Worm (Caenorhabditis elegans) whole organism, L2 larva: ENCODE data around the gene spig-5.

Experiments used
- C34F6.9 ChIP-seq: fragments of 150-350 bp; optimal IDR thresholded peaks from 2 replicates; lab custom pipeline; 2014; ENCODE audit warnings: missing biosample characterization, missing genetic modification characterization
- F13H6.1 ChIP-seq: sonication (generic microtip); optimal IDR thresholded peaks from 2 replicates; lab custom pipeline; 2016; ENCODE audit warnings: missing genetic modification characterization, missing compliant biosample characterization
- R02D3.7 ChIP-seq: fragments of 150-350 bp; optimal IDR thresholded peaks from 2 replicates; lab custom pipeline; 2014; ENCODE audit warnings: missing biosample characterization, missing genetic modification characterization
- Y55F3AM.14 ChIP-seq: fragments of 200-800 bp; sonication (Bioruptor generic); optimal IDR thresholded peaks from 2 replicates; lab custom pipeline; 2018; ENCODE audit warnings: mild to moderate bottlenecking, missing genetic modification characterization, missing compliant biosample characterization
- ZK546.5 ChIP-seq: sonication (generic microtip); optimal IDR thresholded peaks from 2 replicates; lab custom pipeline; 2017; ENCODE audit warnings: missing biosample characterization, missing genetic modification characterization
- alr-1 ChIP-seq: fragments of 150-350 bp; optimal IDR thresholded peaks from 2 replicates; lab custom pipeline; 2014; ENCODE audit warnings: missing biosample characterization, missing genetic modification characterization
- aly-2 ChIP-seq: fragments of 150-350 bp; optimal IDR thresholded peaks from 2 replicates; lab custom pipeline; 2014; ENCODE audit warnings: missing biosample characterization, missing genetic modification characterization
- ama-1 ChIP-seq: fragments of 150-350 bp; optimal IDR thresholded peaks from 2 replicates; lab custom pipeline; 2018; ENCODE audit warnings: inconsistent platforms
- blmp-1 ChIP-seq: sonication (generic microtip); optimal IDR thresholded peaks from 2 replicates; lab custom pipeline; 2017; ENCODE audit warnings: missing genetic modification characterization, mild to moderate bottlenecking, missing compliant biosample characterization, antibody characterized with exemption, moderate library complexity; ENCODE audit not compliant: insufficient read depth
- ceh-16 ChIP-seq: fragments of 150-350 bp; optimal IDR thresholded peaks from 2 replicates; lab custom pipeline; 2014; ENCODE audit warnings: missing biosample characterization, missing genetic modification characterization
- ceh-82 ChIP-seq: fragments of 150-350 bp; optimal IDR thresholded peaks from 2 replicates; lab custom pipeline; 2014; ENCODE audit warnings: missing biosample characterization, missing genetic modification characterization
- crh-2 ChIP-seq: sonication (generic microtip); optimal IDR thresholded peaks from 2 replicates; lab custom pipeline; 2017; ENCODE audit warnings: missing biosample characterization, missing genetic modification characterization
- dmd-4 ChIP-seq: sonication (generic microtip); optimal IDR thresholded peaks from 2 replicates; lab custom pipeline; 2017; ENCODE audit warnings: missing biosample characterization, missing genetic modification characterization
- egl-27 ChIP-seq: sonication (generic microtip); optimal IDR thresholded peaks from 3 replicates; lab custom pipeline; 2017; ENCODE audit warnings: missing biosample characterization, missing genetic modification reagents, missing genetic modification characterization
- elt-1 ChIP-seq: fragments of 150-350 bp; optimal IDR thresholded peaks from 2 replicates; lab custom pipeline; 2014; ENCODE audit warnings: missing biosample characterization, missing genetic modification characterization
- elt-3 ChIP-seq: sonication (generic microtip); optimal IDR thresholded peaks from 2 replicates; lab custom pipeline; 2017; ENCODE audit warnings: missing biosample characterization, missing genetic modification characterization
- fos-1 ChIP-seq: fragments of 150-350 bp; optimal IDR thresholded peaks from 2 replicates; lab custom pipeline; 2014; ENCODE audit warnings: missing biosample characterization, missing genetic modification characterization
- gmeb-1 ChIP-seq: fragments of 150-350 bp; optimal IDR thresholded peaks from 2 replicates; lab custom pipeline; 2014; ENCODE audit warnings: missing biosample characterization, missing genetic modification characterization
- lin-11 ChIP-seq: fragments of 150-350 bp; sonication (generic microtip); optimal IDR thresholded peaks from 2 replicates; lab custom pipeline; 2014; ENCODE audit warnings: missing biosample characterization, missing genetic modification characterization, inconsistent platforms, mixed read lengths
- lin-13 ChIP-seq: fragments of 150-350 bp; optimal IDR thresholded peaks from 2 replicates; lab custom pipeline; 2014; ENCODE audit warnings: missing biosample characterization, missing genetic modification reagents, missing genetic modification characterization
- lin-39 ChIP-seq: fragments of 150-350 bp; optimal IDR thresholded peaks from 2 replicates; lab custom pipeline; 2014; ENCODE audit warnings: missing biosample characterization, missing genetic modification reagents, missing genetic modification characterization
- lsy-2 ChIP-seq, 2 experiments: fragments of 150-350 bp in 1 of 2; sonication (generic microtip) in 1 of 2; optimal IDR thresholded peaks; 2 replicates each; lab custom pipeline; 2014 to 2017; ENCODE audit warnings: missing biosample characterization in 2 of 2, missing genetic modification characterization in 2 of 2
- mab-5 ChIP-seq: fragments of 150-350 bp; optimal IDR thresholded peaks from 2 replicates; lab custom pipeline; 2014; ENCODE audit warnings: missing biosample characterization, missing genetic modification characterization
- mbf-1 ChIP-seq: sonication (generic microtip); optimal IDR thresholded peaks from 2 replicates; lab custom pipeline; 2017; ENCODE audit warnings: missing biosample characterization, missing genetic modification characterization
- mdl-1 ChIP-seq, 2 experiments: fragments of 150-350 bp in 1 of 2; sonication (generic microtip) in 1 of 2; optimal IDR thresholded peaks; 2 replicates each; lab custom pipeline; 2017; ENCODE audit warnings: missing biosample characterization in 2 of 2, missing genetic modification characterization in 2 of 2
- nhr-10 ChIP-seq: sonication (generic microtip); optimal IDR thresholded peaks from 2 replicates; lab custom pipeline; 2017; ENCODE audit warnings: missing biosample characterization, missing genetic modification characterization
- nhr-11 ChIP-seq: fragments of 150-350 bp; optimal IDR thresholded peaks from 2 replicates; lab custom pipeline; 2014; ENCODE audit warnings: missing biosample characterization, missing genetic modification characterization
- nhr-12 ChIP-seq: fragments of 150-350 bp; optimal IDR thresholded peaks from 2 replicates; lab custom pipeline; 2014; ENCODE audit warnings: missing biosample characterization, missing genetic modification characterization
- nhr-129 ChIP-seq: fragments of 150-350 bp; optimal IDR thresholded peaks from 2 replicates; lab custom pipeline; 2014; ENCODE audit warnings: missing biosample characterization, missing genetic modification characterization
- nhr-21 ChIP-seq: fragments of 150-350 bp; optimal IDR thresholded peaks from 2 replicates; lab custom pipeline; 2014; ENCODE audit warnings: missing biosample characterization, missing genetic modification characterization
- nhr-237 ChIP-seq: fragments of 150-350 bp; optimal IDR thresholded peaks from 2 replicates; lab custom pipeline; 2014; ENCODE audit warnings: missing biosample characterization, missing genetic modification characterization
- nhr-25 ChIP-seq: fragments of 150-350 bp; sonication (generic microtip); optimal IDR thresholded peaks from 3 replicates; lab custom pipeline; 2014; ENCODE audit warnings: missing biosample characterization, missing genetic modification characterization
- nhr-6 ChIP-seq: fragments of 150-350 bp; optimal IDR thresholded peaks from 2 replicates; lab custom pipeline; 2014; ENCODE audit warnings: missing biosample characterization, missing genetic modification characterization
- sem-4 ChIP-seq: fragments of 150-350 bp; optimal IDR thresholded peaks from 2 replicates; lab custom pipeline; 2014; ENCODE audit warnings: missing biosample characterization, missing genetic modification reagents, missing genetic modification characterization
- skn-1 ChIP-seq: sonication (generic microtip); optimal IDR thresholded peaks from 2 replicates; lab custom pipeline; 2017; ENCODE audit warnings: missing biosample characterization, missing genetic modification characterization
- sma-3 ChIP-seq: sonication (generic microtip); optimal IDR thresholded peaks from 2 replicates; lab custom pipeline; 2016; ENCODE audit warnings: missing genetic modification reagents, missing genetic modification characterization, missing compliant biosample characterization
- sma-9 ChIP-seq, 2 experiments: fragments of 150-350 bp in 1 of 2; sonication (generic microtip) in 1 of 2; optimal IDR thresholded peaks; 2 replicates each; lab custom pipeline; 2014 to 2016; ENCODE audit warnings: missing genetic modification characterization in 2 of 2, mild to moderate bottlenecking in 1 of 2, missing biosample characterization in 1 of 2, missing compliant biosample characterization in 1 of 2, missing genetic modification reagents in 1 of 2, moderate library complexity in 1 of 2
- snpc-4 ChIP-seq: fragments of 150-350 bp; optimal IDR thresholded peaks from 2 replicates; lab custom pipeline; 2014; ENCODE audit warnings: missing biosample characterization, missing genetic modification characterization
- unc-39 ChIP-seq: fragments of 150-350 bp; optimal IDR thresholded peaks from 2 replicates; lab custom pipeline; 2014; ENCODE audit warnings: missing biosample characterization, missing genetic modification characterization
- unc-55 ChIP-seq: fragments of 150-350 bp; sonication (generic microtip); optimal IDR thresholded peaks from 3 replicates; lab custom pipeline; 2014; ENCODE audit warnings: missing biosample characterization, missing genetic modification reagents, missing genetic modification characterization
- unc-62 ChIP-seq: fragments of 150-350 bp; optimal IDR thresholded peaks from 2 replicates; lab custom pipeline; 2014; ENCODE audit warnings: missing biosample characterization, missing genetic modification reagents, missing genetic modification characterization
- zag-1 ChIP-seq: fragments of 150-350 bp; optimal IDR thresholded peaks from 2 replicates; lab custom pipeline; 2014; ENCODE audit warnings: missing biosample characterization, missing genetic modification characterization
- ztf-1 ChIP-seq: fragments of 200-800 bp; sonication (Bioruptor generic); conservative IDR thresholded peaks from 2 replicates; pipeline ENCODE4 v1.3.6; 2022; ENCODE audit warnings: missing genetic modification characterization, missing compliant biosample characterization
- ztf-11 ChIP-seq: sonication (generic microtip); optimal IDR thresholded peaks from 2 replicates; lab custom pipeline; 2017; ENCODE audit warnings: missing biosample characterization, missing genetic modification characterization
- ztf-4 ChIP-seq: fragments of 150-350 bp; optimal IDR thresholded peaks from 2 replicates; lab custom pipeline; 2014; ENCODE audit warnings: missing biosample characterization, missing genetic modification characterization

The spig-5 gene

DNA sequence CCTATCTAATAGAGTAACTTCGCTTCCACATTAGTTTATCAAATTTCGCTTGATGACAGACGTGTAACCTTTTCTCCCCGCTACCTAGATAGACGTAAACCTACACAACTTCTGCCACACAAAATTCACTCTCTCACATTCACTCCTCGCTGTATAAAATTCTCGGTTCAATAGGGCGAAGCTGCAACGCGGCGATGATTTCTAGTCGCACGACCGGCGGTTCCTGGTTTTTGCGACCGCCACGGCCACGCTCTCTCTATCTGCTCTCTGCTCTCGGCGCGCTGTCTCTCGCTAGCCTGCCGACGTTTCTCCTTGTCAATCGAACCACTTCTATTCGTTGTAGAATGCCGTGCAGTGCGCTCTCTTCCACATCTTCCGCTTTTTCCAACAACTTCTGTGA lies 42.7 kb downstream of the spig-5 start (continued):
- TF ChIP-seq Y55F3AM.14 (peak; percentile 16), lin-13 (GFP tag; lab: Kevin White, UChicago) (peak; percentile 58), nhr-11 (tag; lab: Kevin White, UChicago) (peak; percentile 49), unc-39 (tag; lab: Kevin White, UChicago) (peak; percentile 12), nhr-21 (tag; lab: Kevin White, UChicago) (peak; percentile 59), sma-9 (GFP tag; optimal IDR thresholded peaks at IDR 0.05; lab: Kevin White, UChicago) (peak; percentile 49), sma-9 (tag; optimal IDR thresholded peaks at IDR 0.05; lab: Kevin White, UChicago) (no peak), ZK546.5 (tag; lab: Kevin White, UChicago) (no peak), aly-2 (tag; lab: Kevin White, UChicago) (no peak), fos-1 (tag; lab: Kevin White, UChicago) (peak; percentile 91), ztf-4 (tag; lab: Kevin White, UChicago) (no peak), ama-1 (lab: Kevin White, UChicago) (peak; percentile 4), nhr-10 (tag; lab: Kevin White, UChicago) (no peak), nhr-12 (tag; lab: Kevin White, UChicago) (no peak), F13H6.1 (tag; lab: Kevin White, UChicago) (peak; percentile 79)
- TF ChIP-seq, all 48 proteins: peak for 25

DNA sequence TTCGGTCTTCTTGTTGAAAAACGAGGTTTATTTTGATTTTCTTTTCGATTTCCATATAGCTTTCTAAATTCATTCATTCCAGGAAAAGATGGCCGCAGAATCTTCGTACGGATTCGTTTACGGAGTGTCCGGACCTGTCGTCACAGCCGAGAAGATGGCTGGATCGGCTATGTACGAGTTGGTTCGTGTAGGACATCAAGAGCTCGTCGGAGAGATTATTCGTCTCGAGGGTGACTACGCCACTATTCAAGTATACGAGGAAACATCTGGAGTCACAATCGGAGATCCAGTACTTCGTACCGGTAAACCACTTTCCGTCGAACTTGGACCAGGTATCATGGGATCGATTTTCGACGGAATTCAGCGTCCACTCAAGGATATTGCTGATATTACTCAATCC lies 43.4 kb downstream of the spig-5 start, which contains the start of gene vha-13:
vha-13 (plus strand) TSS at position 81 of the 400 bp plus-strand sequence.
- TF ChIP-seq mbf-1 (tag; lab: Kevin White, UChicago), result no peak
- no peak for TF ChIP-seq egl-27 (tag; lab: Kevin White, UChicago)
- no peak for TF ChIP-seq ztf-1 (GFP tag; lab: Robert Waterston, UW)
- no peak for TF ChIP-seq skn-1 (tag; lab: Kevin White, UChicago)

DNA sequence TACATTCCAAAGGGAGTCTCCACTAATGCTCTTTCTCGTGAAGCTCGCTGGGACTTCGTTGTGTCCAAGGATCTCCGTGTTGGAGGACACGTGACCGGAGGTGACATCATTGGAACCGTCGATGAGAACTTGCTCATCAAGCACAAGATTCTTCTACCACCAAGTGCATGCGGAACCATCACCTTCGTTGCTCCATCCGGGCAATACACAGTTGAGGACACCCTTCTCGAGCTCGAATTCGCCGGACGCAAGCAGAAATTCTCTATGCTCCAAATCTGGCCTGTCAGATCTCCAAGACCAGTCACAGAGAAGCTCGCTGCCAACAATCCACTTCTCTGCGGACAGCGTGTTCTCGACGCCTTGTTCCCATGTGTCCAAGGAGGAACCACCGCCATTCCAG lies 43.8 kb downstream of the spig-5 start:
- no peak for TF ChIP-seq unc-39 (tag; lab: Kevin White, UChicago)
- TF ChIP-seq, all 48 proteins: peak for 0

DNA sequence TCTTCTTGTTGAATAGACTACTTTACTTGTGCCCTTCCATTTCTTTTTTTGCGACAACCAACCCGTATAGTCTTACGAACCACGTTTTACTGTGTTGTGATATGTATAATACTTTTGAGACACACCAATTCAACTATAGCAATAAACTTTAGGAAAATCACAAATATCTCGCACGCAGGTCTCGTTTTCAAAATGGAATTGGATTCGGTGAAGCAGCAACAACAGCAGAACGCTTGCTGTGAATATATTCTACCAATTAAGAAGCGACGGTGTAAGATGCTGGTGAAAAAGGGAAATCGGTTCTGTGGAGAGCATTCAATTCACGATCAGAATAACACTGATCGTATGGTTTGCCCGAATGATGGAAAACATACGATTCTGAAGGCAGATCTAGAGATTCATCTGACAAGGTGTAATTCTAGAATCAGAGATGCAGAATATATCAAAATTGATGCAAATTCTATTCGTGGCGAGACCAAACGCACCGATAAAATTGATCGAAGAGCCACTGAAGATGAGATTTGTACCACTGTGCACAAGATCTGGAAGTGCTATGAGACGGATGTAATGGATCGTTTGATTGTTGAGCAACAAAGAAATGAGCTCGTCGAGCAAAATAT lies 46.1 kb downstream of the spig-5 start, which contains the start of gene Y49A3A.3:
Y49A3A.3 (plus strand) TSS at position 153 of the 620 bp plus-strand sequence.
- TF ChIP-seq crh-2 (tag; lab: Kevin White, UChicago) (peak; percentile 17), F13H6.1 (tag; lab: Kevin White, UChicago) (peak; percentile 17), mab-5 (tag; lab: Kevin White, UChicago) (no peak), gmeb-1 (tag; lab: Kevin White, UChicago) (peak; percentile 49), nhr-21 (tag; lab: Kevin White, UChicago) (no peak), nhr-12 (tag; lab: Kevin White, UChicago) (no peak), unc-39 (tag; lab: Kevin White, UChicago) (no peak), R02D3.7 (tag; lab: Kevin White, UChicago) (no peak), fos-1 (tag; lab: Kevin White, UChicago) (no peak), sem-4 (tag; lab: Kevin White, UChicago) (no peak), aly-2 (tag; lab: Kevin White, UChicago) (peak; percentile 70), skn-1 (tag; lab: Kevin White, UChicago) (no peak), ama-1 (lab: Kevin White, UChicago) (peak; percentile 49), elt-3 (tag; lab: Kevin White, UChicago) (no peak), unc-62 (no peak), elt-1 (tag; lab: Kevin White, UChicago) (no peak), sma-9 (GFP tag; optimal IDR thresholded peaks at IDR 0.05; lab: Kevin White, UChicago) (peak; percentile 17), sma-9 (tag; optimal IDR thresholded peaks at IDR 0.05; lab: Kevin White, UChicago) (no peak), snpc-4 (tag; lab: Kevin White, UChicago) (no peak), mbf-1 (tag; lab: Kevin White, UChicago) (no peak), ceh-16 (tag; lab: Kevin White, UChicago) (no peak), nhr-10 (tag; lab: Kevin White, UChicago) (no peak), nhr-129 (tag; lab: Kevin White, UChicago) (peak; percentile 49), nhr-25 (tag; lab: Kevin White, UChicago) (peak; percentile 44), dmd-4 (tag; lab: Kevin White, UChicago) (no peak), ztf-11 (tag; lab: Kevin White, UChicago) (no peak), lin-13 (GFP tag; lab: Kevin White, UChicago) (peak; percentile 37), zag-1 (tag; lab: Kevin White, UChicago) (no peak), ceh-82 (tag; lab: Kevin White, UChicago) (no peak), unc-55 (no peak), lin-39 (no peak), lsy-2 (tag; optimal IDR thresholded peaks at IDR 0.05; lab: Kevin White, UChicago) (no peak), nhr-237 (tag; lab: Kevin White, UChicago) (no peak), sma-3 (peak; percentile 45), nhr-11 (tag; lab: Kevin White, UChicago) (no peak), blmp-1 (tag; lab: Kevin White, UChicago) (no peak), nhr-6 (no peak), alr-1 (tag; lab: Kevin White, UChicago) (no peak), C34F6.9 (no peak), mdl-1 (tag; optimal IDR thresholded peaks at IDR 0.05; lab: Kevin White, UChicago) (no peak), lin-11 (tag; lab: Kevin White, UChicago) (no peak)
